Worm (Caenorhabditis elegans) whole organism, L3 larva: ENCODE data around the gene eif-3.G.

Experiments used
- R02D3.7 ChIP-seq: fragments of 150-350 bp; optimal IDR thresholded peaks from 2 replicates; lab custom pipeline; 2014; ENCODE audit warnings: missing biosample characterization, missing genetic modification characterization
- ZK546.5 ChIP-seq: sonication (generic microtip); optimal IDR thresholded peaks from 2 replicates; lab custom pipeline; 2017; ENCODE audit warnings: missing biosample characterization, missing genetic modification characterization
- ceh-16 ChIP-seq: sonication (generic microtip); optimal IDR thresholded peaks from 2 replicates; lab custom pipeline; 2017; ENCODE audit warnings: missing biosample characterization, missing genetic modification characterization
- ceh-28 ChIP-seq: fragments of 150-350 bp; optimal IDR thresholded peaks from 2 replicates; lab custom pipeline; 2014; ENCODE audit warnings: missing biosample characterization, missing genetic modification reagents, missing genetic modification characterization
- daf-12 ChIP-seq: fragments of 150-350 bp; optimal IDR thresholded peaks from 2 replicates; lab custom pipeline; 2014; ENCODE audit warnings: missing biosample characterization, missing genetic modification reagents, missing genetic modification characterization
- egl-27 ChIP-seq: sonication (generic microtip); optimal IDR thresholded peaks from 4 replicates; lab custom pipeline; 2017; ENCODE audit warnings: missing biosample characterization, missing genetic modification reagents, missing genetic modification characterization
- elt-3 ChIP-seq, 3 experiments: fragments of 150-350 bp in 1 of 3; sonication (generic microtip) in 2 of 3; optimal IDR thresholded peaks; 2 replicates in 2 of 3; 4 replicates in 1 of 3; lab custom pipeline; 2014 to 2017; ENCODE audit warnings: missing biosample characterization in 3 of 3, missing genetic modification characterization in 3 of 3
- hmg-11 ChIP-seq: sonication (generic microtip); optimal IDR thresholded peaks from 2 replicates; lab custom pipeline; 2016; ENCODE audit warnings: missing genetic modification characterization, missing compliant biosample characterization
- lin-15B ChIP-seq: fragments of 150-350 bp; optimal IDR thresholded peaks from 2 replicates; lab custom pipeline; 2014; ENCODE audit warnings: missing biosample characterization, missing genetic modification characterization
- lin-39 ChIP-seq: fragments of 150-350 bp; optimal IDR thresholded peaks from 2 replicates; lab custom pipeline; 2018; ENCODE audit warnings: missing biosample characterization, missing genetic modification reagents, missing genetic modification characterization
- lsy-12 ChIP-seq: sonication (generic microtip); optimal IDR thresholded peaks from 2 replicates; lab custom pipeline; 2016; ENCODE audit warnings: mild to moderate bottlenecking, missing genetic modification characterization, missing compliant biosample characterization
- mdl-1 ChIP-seq: fragments of 150-350 bp; optimal IDR thresholded peaks from 2 replicates; lab custom pipeline; 2014; ENCODE audit warnings: missing biosample characterization, missing genetic modification characterization
- mml-1 ChIP-seq: fragments of 150-350 bp; sonication (generic microtip); optimal IDR thresholded peaks from 3 replicates; lab custom pipeline; 2014; ENCODE audit warnings: missing biosample characterization, missing genetic modification characterization
- nfya-1 ChIP-seq: sonication (generic microtip); optimal IDR thresholded peaks from 2 replicates; lab custom pipeline; 2017; ENCODE audit warnings: missing genetic modification characterization, mild to moderate bottlenecking, missing compliant biosample characterization, antibody characterized with exemption, moderate library complexity; ENCODE audit not compliant: insufficient read depth
- nhr-11 ChIP-seq: fragments of 150-350 bp; optimal IDR thresholded peaks from 2 replicates; lab custom pipeline; 2014; ENCODE audit warnings: missing biosample characterization, missing genetic modification characterization
- nhr-12 ChIP-seq: fragments of 150-350 bp; optimal IDR thresholded peaks from 2 replicates; lab custom pipeline; 2014; ENCODE audit warnings: missing biosample characterization, missing genetic modification characterization
- nhr-23 ChIP-seq: fragments of 150-350 bp; optimal IDR thresholded peaks from 2 replicates; lab custom pipeline; 2014; ENCODE audit warnings: missing biosample characterization, missing genetic modification reagents, missing genetic modification characterization
- nhr-237 ChIP-seq: fragments of 150-350 bp; optimal IDR thresholded peaks from 2 replicates; lab custom pipeline; 2014; ENCODE audit warnings: missing biosample characterization, missing genetic modification characterization
- nhr-25 ChIP-seq: sonication (generic microtip); optimal IDR thresholded peaks from 2 replicates; lab custom pipeline; 2017; ENCODE audit warnings: missing biosample characterization, missing genetic modification characterization
- nhr-76 ChIP-seq: fragments of 150-350 bp; sonication (generic microtip); optimal IDR thresholded peaks from 5 replicates; lab custom pipeline; 2014; ENCODE audit warnings: missing biosample characterization, missing genetic modification characterization
- nhr-77 ChIP-seq: fragments of 150-350 bp; optimal IDR thresholded peaks from 2 replicates; lab custom pipeline; 2014; ENCODE audit warnings: missing biosample characterization, missing genetic modification characterization
- pha-4 ChIP-seq: fragments of 150-350 bp; optimal IDR thresholded peaks from 2 replicates; lab custom pipeline; 2014; ENCODE audit warnings: missing biosample characterization, missing genetic modification reagents, missing genetic modification characterization
- sea-2 ChIP-seq: fragments of 150-350 bp; sonication (generic microtip); optimal IDR thresholded peaks from 4 replicates; lab custom pipeline; 2014; ENCODE audit warnings: missing biosample characterization, missing genetic modification reagents, missing genetic modification characterization
- skn-1 ChIP-seq: fragments of 150-350 bp; optimal IDR thresholded peaks from 2 replicates; lab custom pipeline; 2014; ENCODE audit warnings: missing biosample characterization, missing genetic modification characterization
- snpc-4 ChIP-seq: fragments of 150-350 bp; optimal IDR thresholded peaks from 2 replicates; lab custom pipeline; 2014; ENCODE audit warnings: missing biosample characterization, missing genetic modification characterization
- unc-39 ChIP-seq: sonication (generic microtip); optimal IDR thresholded peaks from 4 replicates; lab custom pipeline; 2017; ENCODE audit warnings: missing biosample characterization, missing genetic modification characterization
- unc-62 ChIP-seq: fragments of 150-350 bp; sonication (generic microtip); optimal IDR thresholded peaks from 4 replicates; lab custom pipeline; 2014; ENCODE audit warnings: missing biosample characterization, missing genetic modification reagents, missing genetic modification characterization
- ztf-11 ChIP-seq: fragments of 150-350 bp; optimal IDR thresholded peaks from 2 replicates; lab custom pipeline; 2014; ENCODE audit warnings: missing biosample characterization, missing genetic modification characterization
- ztf-4 ChIP-seq: fragments of 150-350 bp; optimal IDR thresholded peaks from 2 replicates; lab custom pipeline; 2014; ENCODE audit warnings: missing biosample characterization, missing genetic modification characterization

The eif-3.G gene

ce11 chrII:8450750-8451149, 8.2 kb downstream of the eif-3.G start:
- TF ChIP-seq lin-15B (tag; lab: Kevin White, UChicago) = no peak
- TF ChIP-seq pha-4 (tag; lab: Kevin White, UChicago) = peak; percentile 10
- no peak for TF ChIP-seq elt-3 (tag; optimal IDR thresholded peaks at IDR 0.05; lab: Kevin White, UChicago)
- TF ChIP-seq unc-62 (GFP tag; lab: Kevin White, UChicago) = no peak
- TF ChIP-seq, all 47 proteins: peak for 1

ce11 chrII:8451425-8451824, 8.9 kb downstream of the eif-3.G start:
- TF ChIP-seq pha-4 (tag; lab: Kevin White, UChicago) (peak; percentile 73), ceh-16 (no peak), lin-39 (tag; lab: Kevin White, UChicago) (peak; percentile 90)

ce11 chrII:8454513-8454912, 11.9 kb downstream of the eif-3.G start, which contains the start of gene F22B5.5:
TSS of gene F22B5.5 (minus strand) at chrII:8454613.
- TF ChIP-seq egl-27 = no peak
- no peak for TF ChIP-seq mml-1 (tag; lab: Kevin White, UChicago)
- no peak for TF ChIP-seq lsy-12 (tag; lab: Kevin White, UChicago)
- no peak for TF ChIP-seq unc-39 (tag; lab: Kevin White, UChicago)
- no peak for TF ChIP-seq hmg-11 (tag; lab: Kevin White, UChicago)
- TF ChIP-seq nhr-237 (tag; lab: Kevin White, UChicago) = no peak
- TF ChIP-seq ZK546.5 (tag; lab: Kevin White, UChicago) = no peak
- no peak for TF ChIP-seq mdl-1 (tag; lab: Kevin White, UChicago)
- no peak for TF ChIP-seq nhr-11 (tag; lab: Kevin White, UChicago)
- TF ChIP-seq unc-62 (GFP tag; lab: Kevin White, UChicago) = no peak
- TF ChIP-seq nhr-76 (tag; lab: Kevin White, UChicago) = no peak

- TF ChIP-seq R02D3.7 (tag; lab: Kevin White, UChicago) = no peak
- no peak for TF ChIP-seq sea-2 (GFP tag; lab: Kevin White, UChicago)
- no peak for TF ChIP-seq ztf-4
- no peak for TF ChIP-seq nhr-77 (tag; lab: Kevin White, UChicago)
Observed at ce11 chrII:8456094-8456493, 13.5 kb downstream of the eif-3.G start, which contains the start of gene F22B5.6. TSS of gene F22B5.6 (minus strand) at chrII:8456194.

ce11 chrII:8456681-8457389, 14.3 kb downstream of the eif-3.G start:
- TF ChIP-seq ztf-11 (tag; lab: Kevin White, UChicago) (no peak), nfya-1 (no peak), ztf-4 (no peak), nhr-76 (tag; lab: Kevin White, UChicago) (no peak), nhr-25 (tag; lab: Kevin White, UChicago) (no peak), elt-3 (tag; optimal IDR thresholded peaks at IDR 0.05; lab: Kevin White, UChicago) (no peak), skn-1 (tag; lab: Kevin White, UChicago) (no peak), snpc-4 (tag; lab: Kevin White, UChicago) (no peak), unc-39 (tag; lab: Kevin White, UChicago) (no peak), nhr-237 (tag; lab: Kevin White, UChicago) (no peak), mdl-1 (tag; lab: Kevin White, UChicago) (no peak), nhr-12 (tag; lab: Kevin White, UChicago) (no peak)

- TF ChIP-seq hmg-11 (tag; lab: Kevin White, UChicago) (peak; percentile 33), lin-15B (tag; lab: Kevin White, UChicago) (peak; percentile 34), daf-12 (tag; lab: Kevin White, UChicago) (no peak), pha-4 (tag; lab: Kevin White, UChicago) (peak; percentile 20), nhr-23 (tag; lab: Kevin White, UChicago) (peak; percentile 14), ceh-28 (tag; lab: Kevin White, UChicago) (peak; percentile 32), snpc-4 (tag; lab: Kevin White, UChicago) (no peak), lin-39 (tag; lab: Kevin White, UChicago) (peak; percentile 54), nfya-1 (peak; percentile 39)
Observed at ce11 chrII:8457438-8457837, 14.9 kb downstream of the eif-3.G start, which contains the start of gene zyg-9. TSS of gene zyg-9 (plus strand) at chrII:8457818.
